Worm (Caenorhabditis elegans): Measurements from ENCODE around the gene Y110A2AL.4.

DNA sequence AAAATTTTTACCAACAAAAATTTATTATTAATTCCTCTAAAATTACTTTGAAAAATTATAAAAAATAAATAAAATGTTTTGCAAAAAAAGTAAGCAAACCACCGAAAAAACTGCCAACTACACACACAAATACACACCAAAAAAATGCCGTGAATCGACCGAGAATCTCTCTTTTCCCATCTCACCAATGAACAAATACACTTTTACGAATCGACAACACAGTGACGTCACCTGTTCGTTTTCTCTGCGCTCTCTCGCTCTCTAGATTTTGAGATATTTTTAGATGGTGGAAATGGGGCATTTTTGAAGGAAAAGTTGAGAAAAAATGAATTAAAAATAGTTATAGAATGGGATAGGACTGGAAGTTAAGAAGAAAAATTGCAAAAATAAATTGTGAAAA, 7.0 kb upstream of the Y110A2AL.4 start:
- TF ChIP-seq pes-1 (GFP tag; IDR thresholded peaks at IDR 0.05) (no peak), ama-1 (optimal IDR thresholded peaks at IDR 0.05) (no peak), F13C5.2 (tag; optimal IDR thresholded peaks at IDR 0.05) (no peak), scrt-1 (GFP tag; IDR thresholded peaks at IDR 0.05) (no peak), tbx-37 (GFP tag; conservative IDR thresholded peaks at IDR 0.05) (no peak), flt-1 (GFP tag; IDR thresholded peaks at IDR 0.05) (no peak), tra-4 (tag; optimal IDR thresholded peaks at IDR 0.05) (no peak), aly-1 (tag; optimal IDR thresholded peaks at IDR 0.05) (no peak), hmg-4 (GFP tag; optimal IDR thresholded peaks at IDR 0.05) (no peak), tbx-11 (GFP tag; IDR thresholded peaks at IDR 0.05) (no peak)
